Fruit fly (Drosophila melanogaster): ENCODE measurements around the gene del.
A peak's percentile ranks its signal among the peaks of the same experiment; 100 is the strongest.

The del gene

DNA sequence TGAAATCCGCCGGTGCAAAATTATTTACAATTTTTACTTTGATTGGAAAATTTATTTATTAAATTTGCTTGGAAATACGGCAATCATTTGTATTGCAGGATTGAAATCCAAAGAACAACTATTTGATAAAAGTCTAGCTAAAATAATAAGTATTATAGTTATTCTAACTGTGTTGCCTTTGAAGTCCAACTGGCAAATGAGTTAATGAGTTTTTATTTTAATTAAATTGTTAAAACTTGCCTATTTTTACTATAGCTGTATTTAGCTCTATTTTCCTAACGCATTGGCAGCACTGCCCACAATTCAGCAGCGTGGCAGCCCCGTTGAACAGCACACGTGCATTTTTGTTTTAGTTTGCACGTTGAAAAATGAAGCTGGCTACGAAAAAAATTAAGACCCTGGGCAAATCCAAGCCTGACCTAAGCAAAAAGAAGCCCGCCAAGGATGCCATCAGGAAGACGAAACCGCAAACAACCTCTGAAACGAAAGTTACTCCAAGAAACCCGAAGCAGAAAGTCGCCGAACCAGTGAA is 15.0 kb upstream of the del start, which contains the start of gene Noc2 (continued):
- TF ChIP-seq CG3407 (GFP tag; optimal IDR thresholded peaks at IDR 0.05) (no peak), gfzf (GFP tag; optimal IDR thresholded peaks at IDR 0.05) (no peak), CG11247 (GFP tag; IDR thresholded peaks at IDR 0.05) (0 out of 2 replicates have a peak, but pooled peaks have one; percentile 4), CG3281 (GFP tag; optimal IDR thresholded peaks at IDR 0.05) (peak; percentile 58), Meics (GFP tag; optimal IDR thresholded peaks at IDR 0.05) (peak; percentile 64), salm (tag; optimal IDR thresholded peaks at IDR 0.05) (no peak), gce (GFP tag; IDR thresholded peaks at IDR 0.05) (no peak), CG6689 (GFP tag; IDR thresholded peaks at IDR 0.05) (peak; percentile 17; the same call in 1 of the 2 replicates), Awh (GFP tag; IDR thresholded peaks at IDR 0.05) (no peak), tgo (GFP tag; IDR thresholded peaks at IDR 0.05) (peak; percentile 46; the same call in 2 of the 3 replicates), lov (optimal IDR thresholded peaks at IDR 0.05) (no peak), lov (GFP tag; IDR thresholded peaks at IDR 0.05) (no peak), Doc3 (GFP tag; IDR thresholded peaks at IDR 0.05; ENCODE audit: partially characterized antibody) (no peak), CG30431 (GFP tag; optimal IDR thresholded peaks at IDR 0.05) (no peak), CG10274 (GFP tag; optimal IDR thresholded peaks at IDR 0.05) (no peak), CG18476 (GFP tag; optimal IDR thresholded peaks at IDR 0.05) (no peak)

DNA sequence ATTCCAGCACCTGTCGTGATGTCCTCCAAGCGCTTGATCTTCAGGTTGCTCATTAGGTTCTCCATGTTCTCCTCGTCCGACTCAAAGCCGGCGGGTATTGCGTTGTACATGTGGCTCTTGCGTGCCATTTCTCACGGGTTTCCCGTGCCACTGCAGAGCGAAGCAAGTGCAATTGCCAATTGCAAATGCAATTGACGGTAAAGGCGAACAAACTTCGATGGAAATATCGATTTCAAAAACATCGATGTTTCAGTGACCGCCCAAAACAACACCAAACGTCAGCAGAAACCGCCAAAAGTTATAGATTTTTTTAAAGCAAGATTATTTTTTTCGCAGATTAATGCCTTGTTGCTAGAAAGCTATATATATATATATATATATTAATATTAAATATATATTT is 14.5 kb upstream of the del start, which contains the start of gene Nbr:
Gene Nbr (minus strand): TSS at position 209 of the 400 bp plus-strand sequence.
- no peak for TF ChIP-seq ewg (GFP tag; optimal IDR thresholded peaks at IDR 0.05)
- TF ChIP-seq phol (tag; optimal IDR thresholded peaks at IDR 0.05): no peak
- 0 out of 3 replicates have a peak, but pooled peaks have one; percentile 19 for TF ChIP-seq vnd (GFP tag; IDR thresholded peaks at IDR 0.05; ENCODE audit: partially characterized antibody)
- TF ChIP-seq knrl (GFP tag; IDR thresholded peaks at IDR 0.05; ENCODE audit: partially characterized antibody): peak; percentile 33; the same call in 2 of the 3 replicates
- TF ChIP-seq Chrac-16 (GFP tag; optimal IDR thresholded peaks at IDR 0.05): no peak
- no peak for TF ChIP-seq gfzf (GFP tag; optimal IDR thresholded peaks at IDR 0.05)
- TF ChIP-seq Dip3 (GFP tag; optimal IDR thresholded peaks at IDR 0.05): no peak
- no peak for TF ChIP-seq Abd-B (GFP tag; optimal IDR thresholded peaks at IDR 0.05)
- no peak for TF ChIP-seq CG17385 (GFP tag; optimal IDR thresholded peaks at IDR 0.05)
- TF ChIP-seq Xrp1 (GFP tag; IDR thresholded peaks at IDR 0.05): no peak
- no peak for TF ChIP-seq CG7357 (GFP tag; IDR thresholded peaks at IDR 0.05)
- TF ChIP-seq CG3407 (GFP tag; optimal IDR thresholded peaks at IDR 0.05): no peak
- peak; percentile 43; the same call in 1 of the 3 replicates for TF ChIP-seq CG34224 (GFP tag; IDR thresholded peaks at IDR 0.05; ENCODE audit: partially characterized antibody)
- TF ChIP-seq ATbp (GFP tag; optimal IDR thresholded peaks at IDR 0.05): no peak
- TF ChIP-seq lilli (GFP tag; optimal IDR thresholded peaks at IDR 0.05): no peak
- TF ChIP-seq Nf-YB (GFP tag; optimal IDR thresholded peaks at IDR 0.05): no peak
- peak; percentile 72 for TF ChIP-seq Med (GFP tag)
- no peak for TF ChIP-seq jumu (GFP tag; optimal IDR thresholded peaks at IDR 0.05)
- no peak for TF ChIP-seq E2f1 (GFP tag; IDR thresholded peaks at IDR 0.05)
- TF ChIP-seq CG10565 (GFP tag; optimal IDR thresholded peaks at IDR 0.05): no peak
- TF ChIP-seq wdn (GFP tag; IDR thresholded peaks at IDR 0.05): no peak
- TF ChIP-seq sr (GFP tag; IDR thresholded peaks at IDR 0.05): no peak
- TF ChIP-seq CG11247 (GFP tag; IDR thresholded peaks at IDR 0.05): peak; percentile 36; the same call in 1 of the 2 replicates
- no peak for TF ChIP-seq Awh (GFP tag; IDR thresholded peaks at IDR 0.05)
- TF ChIP-seq zen2 (GFP tag; IDR thresholded peaks at IDR 0.05; ENCODE audit: partially characterized antibody): no peak
- TF ChIP-seq Fer3 (tag; optimal IDR thresholded peaks at IDR 0.05): no peak
- no peak for TF ChIP-seq Optix (GFP tag; IDR thresholded peaks at IDR 0.05)
- TF ChIP-seq slp2 (GFP tag; optimal IDR thresholded peaks at IDR 0.05): no peak
- TF ChIP-seq CG12155 (GFP tag; optimal IDR thresholded peaks at IDR 0.05): no peak
- TF ChIP-seq MBD-R2 (GFP tag; IDR thresholded peaks at IDR 0.05): peak; percentile 71
- no peak for TF ChIP-seq nerfin-1 (tag; optimal IDR thresholded peaks at IDR 0.05)
- no peak for TF ChIP-seq Dp (GFP tag; optimal IDR thresholded peaks at IDR 0.05)
- TF ChIP-seq insv (GFP tag; optimal IDR thresholded peaks at IDR 0.05): peak in 1 of 2 experiments; percentile 15
- no peak for TF ChIP-seq Eip74EF (GFP tag; optimal IDR thresholded peaks at IDR 0.05)
- 0 out of 3 replicates have a peak, but pooled peaks have one; percentile 40 for TF ChIP-seq ken (GFP tag; IDR thresholded peaks at IDR 0.05)
- no peak for TF ChIP-seq Oli (tag; optimal IDR thresholded peaks at IDR 0.05)
- no peak for TF ChIP-seq CG14050 (GFP tag; IDR thresholded peaks at IDR 0.05)
